Fruit fly (Drosophila melanogaster) whole organism, embryonic: ENCODE measurements around the gene CG7568.

Source experiments
- Atf6 ChIP-seq: fragments of 200-800 bp; sonication (Bioruptor generic); IDR thresholded peaks from 2 replicates; pipeline ENCODE4 v1.3.6; 2022; ENCODE audit warnings: missing biosample characterization, missing genetic modification characterization
- B-H2 ChIP-seq: fragments of 200-800 bp; sonication (Bioruptor generic); optimal IDR thresholded peaks from 2 replicates; lab custom pipeline; 2018; ENCODE audit warnings: missing biosample characterization, mild to moderate bottlenecking, missing genetic modification characterization
- CG10366 ChIP-seq: fragments of 200-800 bp; sonication (Bioruptor generic); IDR thresholded peaks from 2 replicates; pipeline ENCODE4 v1.3.6; 2022; ENCODE audit warnings: missing biosample characterization, missing genetic modification characterization
- CG10979 ChIP-seq: fragments of 200-800 bp; sonication (Bioruptor generic); optimal IDR thresholded peaks from 2 replicates; lab custom pipeline; 2018; ENCODE audit warnings: missing biosample characterization, mild to moderate bottlenecking, missing genetic modification characterization, moderate library complexity
- CG11504 ChIP-seq: fragments of 200-800 bp; sonication (Bioruptor generic); optimal IDR thresholded peaks from 3 replicates; lab custom pipeline; 2019; ENCODE audit warnings: missing biosample characterization, mild to moderate bottlenecking, missing genetic modification characterization, moderate library complexity
- CG12236 ChIP-seq: fragments of 200-800 bp; sonication (Bioruptor generic); optimal IDR thresholded peaks from 2 replicates; lab custom pipeline; 2016; ENCODE audit warnings: missing biosample characterization, missing genetic modification characterization
- CG14965 ChIP-seq: fragments of 200-800 bp; sonication (Bioruptor generic); optimal IDR thresholded peaks from 2 replicates; lab custom pipeline; 2016; ENCODE audit warnings: missing biosample characterization, missing genetic modification characterization, borderline replicate concordance
- CG1602 ChIP-seq: fragments of 200-800 bp; sonication (Bioruptor generic); optimal IDR thresholded peaks from 3 replicates; lab custom pipeline; 2016; ENCODE audit warnings: missing biosample characterization, missing genetic modification characterization
- CG17568 ChIP-seq: fragments of 200-800 bp; sonication (Bioruptor generic); optimal IDR thresholded peaks from 2 replicates; lab custom pipeline; 2018; ENCODE audit warnings: missing biosample characterization, mild to moderate bottlenecking, missing genetic modification characterization, moderate library complexity
- CG2129 ChIP-seq: fragments of 200-800 bp; sonication (Bioruptor generic); IDR thresholded peaks from 2 replicates; pipeline ENCODE4 v1.3.6; 2022; ENCODE audit warnings: missing biosample characterization, missing genetic modification characterization; ENCODE audit not compliant: partially characterized antibody
- CG3838 ChIP-seq: fragments of 200-800 bp; sonication (Bioruptor generic); optimal IDR thresholded peaks from 3 replicates; lab custom pipeline; 2016; ENCODE audit warnings: missing biosample characterization, missing genetic modification characterization
- CG6854 ChIP-seq: fragments of 200-800 bp; sonication (Bioruptor generic); optimal IDR thresholded peaks from 3 replicates; lab custom pipeline; 2017; ENCODE audit warnings: missing biosample characterization, mild to moderate bottlenecking, missing genetic modification characterization
- CG9215 ChIP-seq: fragments of 200-800 bp; sonication (Bioruptor generic); IDR thresholded peaks from 2 replicates; pipeline ENCODE4 v1.3.6; 2022; ENCODE audit warnings: missing biosample characterization, missing genetic modification characterization
- CkIIα-i1 ChIP-seq: fragments of 200-800 bp; sonication (Bioruptor generic); IDR thresholded peaks from 2 replicates; pipeline ENCODE4 v1.3.6; 2022; ENCODE audit warnings: missing biosample characterization, missing genetic modification characterization
- CrebB ChIP-seq: fragments of 200-800 bp; sonication (Bioruptor generic); optimal IDR thresholded peaks from 3 replicates; lab custom pipeline; 2018; ENCODE audit warnings: missing biosample characterization, mild to moderate bottlenecking, missing genetic modification characterization
- D ChIP-seq, 2 experiments: fragments of 200-800 bp in 1 of 2; fragments of >200 bp in 1 of 2; sonication (Bioruptor generic) in 1 of 2; optimal IDR thresholded peaks; 2 replicates in 1 of 2; 3 replicates in 1 of 2; lab custom pipeline; 2017; ENCODE audit warnings: mild to moderate bottlenecking in 1 of 2, missing biosample characterization in 1 of 2, missing genetic modification characterization in 1 of 2, missing genetic modification reagents in 1 of 2
- Doc3 ChIP-seq: fragments of 200-800 bp; sonication (Bioruptor generic); IDR thresholded peaks from 3 replicates; pipeline ENCODE4 v1.3.6; 2022; ENCODE audit warnings: missing biosample characterization, missing genetic modification characterization; ENCODE audit not compliant: partially characterized antibody
- Dp ChIP-seq: fragments of 200-800 bp; sonication (Bioruptor generic); optimal IDR thresholded peaks from 2 replicates; lab custom pipeline; 2018; ENCODE audit warnings: missing biosample characterization, mild to moderate bottlenecking, missing genetic modification characterization, moderate library complexity
- E2f2 ChIP-seq: fragments of 200-800 bp; sonication (Bioruptor generic); IDR thresholded peaks from 2 replicates; pipeline ENCODE4 v1.3.6; 2022; ENCODE audit warnings: missing biosample characterization, missing genetic modification characterization
- HLH4C ChIP-seq: fragments of 200-800 bp; sonication (Bioruptor generic); IDR thresholded peaks from 3 replicates; pipeline ENCODE4 v1.3.6; 2022; ENCODE audit warnings: missing biosample characterization, missing genetic modification characterization; ENCODE audit not compliant: partially characterized antibody
- Hr78 ChIP-seq, 2 experiments: fragments of 200-800 bp in 1 of 2; fragments of >200 bp in 1 of 2; sonication (Bioruptor generic) in 1 of 2; optimal IDR thresholded peaks; 2 replicates each; lab custom pipeline; 2017 to 2019; ENCODE audit warnings: missing biosample characterization in 2 of 2, missing genetic modification characterization in 2 of 2, mild to moderate bottlenecking in 1 of 2, moderate library complexity in 1 of 2
- Lhr ChIP-seq: fragments of 200-800 bp; sonication (Bioruptor generic); optimal IDR thresholded peaks from 3 replicates; lab custom pipeline; 2017; ENCODE audit warnings: mild to moderate bottlenecking, missing biosample characterization, missing genetic modification reagents, missing genetic modification characterization
- MBD-R2 ChIP-seq: fragments of 200-800 bp; sonication (Bioruptor generic); IDR thresholded peaks from 2 replicates; pipeline ENCODE4 v1.3.6; 2022; ENCODE audit warnings: missing biosample characterization, missing genetic modification characterization
- Myb ChIP-seq: fragments of 200-800 bp; sonication (Bioruptor generic); optimal IDR thresholded peaks from 2 replicates; lab custom pipeline; 2016; ENCODE audit warnings: missing biosample characterization, missing genetic modification characterization
- Optix ChIP-seq: fragments of 200-800 bp; sonication (Bioruptor generic); IDR thresholded peaks from 3 replicates; pipeline ENCODE4 v1.3.6; 2022; ENCODE audit warnings: missing biosample characterization, missing genetic modification characterization
- Sox100B ChIP-seq: fragments of 200-800 bp; sonication (Bioruptor generic); optimal IDR thresholded peaks from 3 replicates; lab custom pipeline; 2018; ENCODE audit warnings: missing biosample characterization, mild to moderate bottlenecking, missing genetic modification characterization
- TFAM ChIP-seq: fragments of 200-800 bp; sonication (Bioruptor generic); optimal IDR thresholded peaks from 2 replicates; lab custom pipeline; 2017; ENCODE audit warnings: missing biosample characterization, missing genetic modification characterization, inconsistent platforms
- corto ChIP-seq: fragments of 200-800 bp; sonication (Bioruptor generic); optimal IDR thresholded peaks from 2 replicates; lab custom pipeline; 2016; ENCODE audit warnings: missing biosample characterization, mild to moderate bottlenecking, missing genetic modification characterization, moderate library complexity
- danr ChIP-seq: fragments of 200-800 bp; sonication (Bioruptor generic); IDR thresholded peaks from 2 replicates; pipeline ENCODE4 v1.3.6; 2022; ENCODE audit warnings: missing biosample characterization, missing genetic modification characterization
- fd64A ChIP-seq: fragments of 200-800 bp; sonication (Bioruptor generic); optimal IDR thresholded peaks from 3 replicates; lab custom pipeline; 2018; ENCODE audit warnings: missing biosample characterization, mild to moderate bottlenecking, missing genetic modification characterization
- fd96Cb ChIP-seq: fragments of 200-800 bp; sonication (Bioruptor generic); optimal IDR thresholded peaks from 2 replicates; lab custom pipeline; 2018; ENCODE audit warnings: missing biosample characterization, mild to moderate bottlenecking, missing genetic modification characterization, moderate library complexity
- fu2 ChIP-seq: fragments of 200-800 bp; sonication (Bioruptor generic); optimal IDR thresholded peaks from 2 replicates; lab custom pipeline; 2016; ENCODE audit warnings: missing biosample characterization, missing genetic modification characterization
- gsb-n ChIP-seq: fragments of 200-800 bp; sonication (Bioruptor generic); optimal IDR thresholded peaks from 3 replicates; lab custom pipeline; 2018; ENCODE audit warnings: missing biosample characterization, mild to moderate bottlenecking, missing genetic modification characterization
- jumu ChIP-seq: fragments of 200-800 bp; sonication (Bioruptor generic); optimal IDR thresholded peaks from 3 replicates; lab custom pipeline; 2016; ENCODE audit warnings: missing biosample characterization, missing genetic modification characterization
- klu ChIP-seq: fragments of 200-800 bp; sonication (Bioruptor generic); IDR thresholded peaks from 2 replicates; pipeline ENCODE4 v1.3.6; 2022; ENCODE audit warnings: missing biosample characterization, missing genetic modification characterization
- lola ChIP-seq, 3 experiments: fragments of >200 bp in 2 of 3; fragments of 200-800 bp in 1 of 3; sonication (Bioruptor generic) in 1 of 3; optimal IDR thresholded peaks; 2 replicates each; lab custom pipeline; 2017 to 2019; ENCODE audit warnings: missing biosample characterization in 3 of 3, missing genetic modification characterization in 3 of 3, mild to moderate bottlenecking in 1 of 3, moderate library complexity in 1 of 3
- maf-S ChIP-seq: fragments of 200-800 bp; sonication (Bioruptor generic); optimal IDR thresholded peaks from 2 replicates; lab custom pipeline; 2016; ENCODE audit warnings: missing biosample characterization, missing genetic modification characterization
- oc ChIP-seq: fragments of 200-800 bp; sonication (Bioruptor generic); optimal IDR thresholded peaks from 2 replicates; lab custom pipeline; 2018; ENCODE audit warnings: missing biosample characterization, mild to moderate bottlenecking, missing genetic modification characterization, moderate library complexity
- p53 ChIP-seq: fragments of 200-800 bp; sonication (Bioruptor generic); optimal IDR thresholded peaks from 2 replicates; lab custom pipeline; 2016; ENCODE audit warnings: missing biosample characterization, missing genetic modification characterization
- pb ChIP-seq: fragments of 200-800 bp; sonication (Bioruptor generic); optimal IDR thresholded peaks from 3 replicates; lab custom pipeline; 2016; ENCODE audit warnings: missing biosample characterization, missing genetic modification characterization
- pfk ChIP-seq: fragments of 200-800 bp; sonication (Bioruptor generic); optimal IDR thresholded peaks from 2 replicates; lab custom pipeline; 2018; ENCODE audit warnings: missing biosample characterization, mild to moderate bottlenecking, missing genetic modification characterization, moderate library complexity
- pho ChIP-seq: fragments of 200-800 bp; sonication (Bioruptor generic); optimal IDR thresholded peaks from 2 replicates; lab custom pipeline; 2016; ENCODE audit warnings: missing biosample characterization, missing genetic modification characterization
- phol ChIP-seq: fragments of 200-800 bp; sonication (Bioruptor generic); optimal IDR thresholded peaks from 3 replicates; lab custom pipeline; 2018; ENCODE audit warnings: missing biosample characterization, mild to moderate bottlenecking, missing genetic modification characterization, moderate library complexity
- ranshi ChIP-seq: fragments of 200-800 bp; sonication (Bioruptor generic); IDR thresholded peaks from 2 replicates; pipeline ENCODE4 v1.3.6; 2022; ENCODE audit warnings: missing biosample characterization, missing genetic modification characterization
- repo ChIP-seq: fragments of 200-800 bp; sonication (Bioruptor generic); optimal IDR thresholded peaks from 2 replicates; lab custom pipeline; 2016; ENCODE audit warnings: missing biosample characterization, missing genetic modification characterization
- salm ChIP-seq: fragments of 200-800 bp; sonication (Bioruptor generic); optimal IDR thresholded peaks from 2 replicates; lab custom pipeline; 2018; ENCODE audit warnings: missing biosample characterization, mild to moderate bottlenecking, missing genetic modification characterization
- sens ChIP-seq: fragments of 200-800 bp; sonication (Bioruptor generic); peaks from one replicate; lab custom pipeline; 2016; ENCODE audit warnings: missing biosample characterization, missing genetic modification characterization
- shn ChIP-seq: fragments of 200-800 bp; sonication (Bioruptor generic); optimal IDR thresholded peaks from 3 replicates; lab custom pipeline; 2016; ENCODE audit warnings: missing biosample characterization, missing genetic modification characterization
- slbo ChIP-seq: fragments of 200-800 bp; sonication (Bioruptor generic); IDR thresholded peaks from 2 replicates; pipeline ENCODE4 v1.3.6; 2022; ENCODE audit warnings: missing biosample characterization, missing genetic modification characterization
- tin ChIP-seq: fragments of 200-800 bp; sonication (Bioruptor generic); optimal IDR thresholded peaks from 3 replicates; lab custom pipeline; 2016; ENCODE audit warnings: missing biosample characterization, missing genetic modification characterization

The CG7568 gene

DNA sequence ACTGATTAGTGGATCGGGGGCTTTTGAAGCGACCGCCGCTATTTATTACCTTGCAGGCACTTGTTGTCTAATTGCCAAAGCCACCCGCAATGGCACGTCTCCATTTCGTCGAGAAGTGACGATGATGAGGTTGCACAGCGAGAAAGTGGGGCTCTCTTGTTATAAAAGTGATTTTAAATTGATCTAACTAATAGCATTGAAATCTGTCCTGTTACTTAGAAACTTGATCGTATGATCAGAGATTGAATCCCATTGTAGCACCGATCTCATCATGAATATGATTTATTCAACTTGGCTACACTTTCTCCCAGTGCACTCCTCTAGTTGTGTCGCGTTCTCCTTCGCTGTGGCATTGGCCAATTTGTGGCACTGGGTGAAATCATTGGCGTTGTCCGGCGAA lies 16.4 kb downstream of the CG7568 start (continued):
- no peak for TF ChIP-seq MBD-R2 (GFP tag; lab: Robert Waterston, UW)
- no peak for TF ChIP-seq shn (GFP tag; lab: Kevin White, UChicago)
- TF ChIP-seq pho (GFP tag; lab: Kevin White, UChicago) = no peak
- no peak for TF ChIP-seq Dp (GFP tag; lab: Kevin White, UChicago)
- no peak for TF ChIP-seq CG12236 (GFP tag; lab: Kevin White, UChicago)
- TF ChIP-seq CG2129 (GFP tag; lab: Robert Waterston, UW) = no peak
- TF ChIP-seq fd96Cb (tag; lab: Kevin White, UChicago) = peak; percentile 3
- TF ChIP-seq CG10979 (tag; lab: Kevin White, UChicago) = peak; percentile 34
- no peak for TF ChIP-seq jumu (GFP tag; lab: Kevin White, UChicago)
- TF ChIP-seq maf-S (GFP tag; lab: Kevin White, UChicago) = no peak
- TF ChIP-seq Atf6 = no peak
- TF ChIP-seq E2f2 = no peak
- no peak for TF ChIP-seq danr (GFP tag; lab: Robert Waterston, UW)
- TF ChIP-seq slbo (GFP tag; lab: Robert Waterston, UW) = 0 out of 2 replicates have a peak, but pooled peaks have one; percentile 8
- TF ChIP-seq CG14965 (GFP tag; lab: Kevin White, UChicago) = no peak
- no peak for TF ChIP-seq ranshi (GFP tag; lab: Robert Waterston, UW)
- TF ChIP-seq Sox100B (GFP tag; lab: Kevin White, UChicago) = no peak
- TF ChIP-seq CG3838 (GFP tag; lab: Kevin White, UChicago) = no peak
- no peak for TF ChIP-seq p53 (GFP tag; lab: Kevin White, UChicago)
- no peak for TF ChIP-seq Doc3 (GFP tag; lab: Robert Waterston, UW)
- no peak for TF ChIP-seq pb (GFP tag; lab: Kevin White, UChicago)
- peak; percentile 10 for TF ChIP-seq CG11504 (tag; lab: Kevin White, UChicago)
- no peak for TF ChIP-seq TFAM (GFP tag; lab: Kevin White, UChicago)
- no peak for TF ChIP-seq repo (GFP tag; lab: Kevin White, UChicago)
- TF ChIP-seq Hr78 (GFP tag; optimal IDR thresholded peaks at IDR 0.05; lab: Kevin White, UChicago) = no peak
- TF ChIP-seq Lhr (GFP tag; lab: Kevin White, UChicago) = no peak
- no peak for TF ChIP-seq D (optimal IDR thresholded peaks at IDR 0.05; lab: Kevin White, UChicago)
- peak; percentile 12 for TF ChIP-seq D (GFP tag; optimal IDR thresholded peaks at IDR 0.05; lab: Kevin White, UChicago)
- no peak for TF ChIP-seq CG17568 (GFP tag; lab: Kevin White, UChicago)
- no peak for TF ChIP-seq fd64A (GFP tag; lab: Kevin White, UChicago)
- TF ChIP-seq CG1602 (GFP tag; lab: Kevin White, UChicago) = no peak
- TF ChIP-seq pfk (GFP tag; lab: Kevin White, UChicago) = no peak
- no peak for TF ChIP-seq CG9215 (GFP tag; lab: Robert Waterston, UW)
- TF ChIP-seq phol = peak; percentile 14
- TF ChIP-seq Myb = no peak
- TF ChIP-seq lola (GFP tag; optimal IDR thresholded peaks at IDR 0.05; lab: Kevin White, UChicago) = peak in 1 of 3 experiments; percentile 22
- TF ChIP-seq salm (tag; lab: Kevin White, UChicago) = no peak
- no peak for TF ChIP-seq corto
- TF ChIP-seq CrebB (tag; lab: Kevin White, UChicago) = no peak
- TF ChIP-seq, all 482 proteins: peak for 28

dm6 chr3R:29583299-29583698 lies 17.4 kb downstream of the CG7568 start:
- TF ChIP-seq CG9215 (GFP tag; lab: Robert Waterston, UW) = no peak
- no peak for TF ChIP-seq B-H2
- TF ChIP-seq sens (GFP tag; lab: Kevin White, UChicago) = peak; percentile 18
- TF ChIP-seq HLH4C (GFP tag; lab: Robert Waterston, UW) = no peak
- no peak for TF ChIP-seq CkIIα-i1
- TF ChIP-seq klu (GFP tag; lab: Robert Waterston, UW) = no peak
- TF ChIP-seq Optix = 0 out of 3 replicates have a peak, but pooled peaks have one; percentile 22
- peak; percentile 61 for TF ChIP-seq gsb-n
- TF ChIP-seq tin = no peak
- no peak for TF ChIP-seq CG6854 (GFP tag; lab: Kevin White, UChicago)
- TF ChIP-seq CG10366 = no peak
- TF ChIP-seq oc (tag; lab: Kevin White, UChicago) = peak; percentile 72
- TF ChIP-seq fu2 = no peak
